Fruit fly (Drosophila melanogaster): ENCODE data around the gene grp.

- peak; percentile 65 for TF ChIP-seq fru (GFP tag; optimal IDR thresholded peaks at IDR 0.05)
- peak; percentile 3 for TF ChIP-seq brk (GFP tag; optimal IDR thresholded peaks at IDR 0.05)
- TF ChIP-seq Abd-B (GFP tag; optimal IDR thresholded peaks at IDR 0.05): no peak
- no peak for TF ChIP-seq Dfd (GFP tag; optimal IDR thresholded peaks at IDR 0.05)
- no peak for TF ChIP-seq Mio (GFP tag; optimal IDR thresholded peaks at IDR 0.05)
- TF ChIP-seq tai (GFP tag; optimal IDR thresholded peaks at IDR 0.05): no peak
- no peak for TF ChIP-seq Hr78 (GFP tag; optimal IDR thresholded peaks at IDR 0.05)
- peak; percentile 60 to 87 for TF ChIP-seq dl (GFP tag; optimal IDR thresholded peaks at IDR 0.05; ENCODE audit: insufficient read depth in 1 of 2, partially characterized antibody in 2 of 2)
- no peak for TF ChIP-seq h (GFP tag; optimal IDR thresholded peaks at IDR 0.05)
- no peak for TF ChIP-seq lola (GFP tag; optimal IDR thresholded peaks at IDR 0.05)
- TF ChIP-seq Rel (GFP tag; optimal IDR thresholded peaks at IDR 0.05): no peak
- no peak for TF ChIP-seq Rel (tag; optimal IDR thresholded peaks at IDR 0.05)
- no peak for TF ChIP-seq br (GFP tag; optimal IDR thresholded peaks at IDR 0.05)
- peak; percentile 83 for TF ChIP-seq Vsx2 (GFP tag; optimal IDR thresholded peaks at IDR 0.05; ENCODE audit: partially characterized antibody)
- no peak for TF ChIP-seq dsf (GFP tag; optimal IDR thresholded peaks at IDR 0.05; ENCODE audit: borderline replicate concordance)
Measured at dm6 chr2L:16684908-16685611, 5.2 kb downstream of the grp start.
